Worm (Caenorhabditis elegans) whole organism, late embryonic: ENCODE results near the gene C08F11.10.
"Not testable (repeated sequence)": the region's sequence is repeated elsewhere in the genome, so short reads cannot be mapped to it uniquely, and the experiment has no call there.

Experiments used
- ceh-30 ChIP-seq: fragments of 150-350 bp; optimal IDR thresholded peaks from 2 replicates; lab custom pipeline; 2014; ENCODE audit warnings: missing biosample characterization, missing genetic modification characterization
- zip-5 ChIP-seq: sonication (generic microtip); optimal IDR thresholded peaks from 2 replicates; lab custom pipeline; 2016; ENCODE audit warnings: missing genetic modification characterization, missing compliant biosample characterization

- TF ChIP-seq ceh-30; zip-5 (tag; lab: Kevin White, UChicago): not testable (repeated sequence)
Observed at ce11 chrIV:13651411-13651810, 2.4 kb upstream of the C08F11.10 start, which contains the start of gene C08F11.12.
